Worm (Caenorhabditis elegans) whole organism, L4 larva: ENCODE results near the gene Y39B6A.33.

Source experiments
- aly-2 ChIP-seq: sonication (generic microtip); optimal IDR thresholded peaks from 2 replicates; lab custom pipeline; 2018; ENCODE audit warnings: missing biosample characterization, missing genetic modification characterization
- ceh-44 ChIP-seq: fragments of 200-800 bp; sonication (Bioruptor generic); IDR thresholded peaks from 2 replicates; pipeline ENCODE4 v1.3.6; 2022; ENCODE audit warnings: missing genetic modification reagents, missing genetic modification characterization, missing compliant biosample characterization
- egl-27 ChIP-seq: sonication (generic microtip); optimal IDR thresholded peaks from 3 replicates; lab custom pipeline; 2017; ENCODE audit warnings: missing biosample characterization, missing genetic modification reagents, missing genetic modification characterization
- lin-1 ChIP-seq: fragments of 200-800 bp; sonication (Bioruptor generic); IDR thresholded peaks from 2 replicates; pipeline ENCODE4 v1.3.6; 2022; ENCODE audit warnings: missing genetic modification reagents, missing genetic modification characterization, missing compliant biosample characterization
- lir-3 ChIP-seq: sonication (generic microtip); optimal IDR thresholded peaks from 2 replicates; lab custom pipeline; 2016; ENCODE audit warnings: mild to moderate bottlenecking, missing genetic modification characterization, missing compliant biosample characterization
- lsy-2 ChIP-seq, 2 experiments: fragments of 150-350 bp in 1 of 2; sonication (generic microtip) in 1 of 2; optimal IDR thresholded peaks; 2 replicates each; lab custom pipeline; 2014 to 2017; ENCODE audit warnings: missing biosample characterization in 2 of 2, missing genetic modification characterization in 2 of 2
- mxl-2 ChIP-seq: fragments of 200-800 bp; sonication (Bioruptor generic); conservative IDR thresholded peaks from 2 replicates; pipeline ENCODE4 v1.3.6; 2022; ENCODE audit warnings: missing genetic modification reagents, missing genetic modification characterization, missing compliant biosample characterization
- nhr-11 ChIP-seq: fragments of 150-350 bp; optimal IDR thresholded peaks from 2 replicates; lab custom pipeline; 2014; ENCODE audit warnings: missing biosample characterization, missing genetic modification characterization
- nhr-25 ChIP-seq: sonication (generic microtip); optimal IDR thresholded peaks from 2 replicates; lab custom pipeline; 2017; ENCODE audit warnings: missing genetic modification characterization, mild to moderate bottlenecking, missing compliant biosample characterization, antibody characterized with exemption, moderate library complexity, borderline replicate concordance; ENCODE audit not compliant: insufficient read depth
- pha-4 ChIP-seq, 2 experiments: fragments of 150-350 bp in 1 of 2; fragments of 200-800 bp in 1 of 2; sonication (Bioruptor generic) in 1 of 2; IDR thresholded peaks in 1 of 2; optimal IDR thresholded peaks in 1 of 2; 2 replicates each; pipeline versions ENCODE4 v1.3.6 to Lab custom; 2014 to 2022; ENCODE audit warnings: missing genetic modification characterization in 2 of 2, missing genetic modification reagents in 2 of 2, missing biosample characterization in 1 of 2, missing compliant biosample characterization in 1 of 2
- unc-62 ChIP-seq, 3 experiments: fragments of 150-350 bp in 1 of 3; sonication (generic microtip); optimal IDR thresholded peaks in 2 of 3; peaks in 1 of 3; 1 replicate in 1 of 3; 2 replicates in 2 of 3; lab custom pipeline; 2014 to 2017; ENCODE audit warnings: missing biosample characterization in 3 of 3, missing genetic modification characterization in 3 of 3, missing genetic modification reagents in 3 of 3, missing genotype in 1 of 3
- zip-11 ChIP-seq: fragments of 200-800 bp; sonication (Bioruptor generic); IDR thresholded peaks from 2 replicates; pipeline ENCODE4 v1.3.6; 2022; ENCODE audit warnings: missing genetic modification characterization, missing compliant biosample characterization
- ztf-11 ChIP-seq: fragments of 150-350 bp; optimal IDR thresholded peaks from 2 replicates; lab custom pipeline; 2014; ENCODE audit warnings: missing biosample characterization, missing genetic modification characterization

DNA sequence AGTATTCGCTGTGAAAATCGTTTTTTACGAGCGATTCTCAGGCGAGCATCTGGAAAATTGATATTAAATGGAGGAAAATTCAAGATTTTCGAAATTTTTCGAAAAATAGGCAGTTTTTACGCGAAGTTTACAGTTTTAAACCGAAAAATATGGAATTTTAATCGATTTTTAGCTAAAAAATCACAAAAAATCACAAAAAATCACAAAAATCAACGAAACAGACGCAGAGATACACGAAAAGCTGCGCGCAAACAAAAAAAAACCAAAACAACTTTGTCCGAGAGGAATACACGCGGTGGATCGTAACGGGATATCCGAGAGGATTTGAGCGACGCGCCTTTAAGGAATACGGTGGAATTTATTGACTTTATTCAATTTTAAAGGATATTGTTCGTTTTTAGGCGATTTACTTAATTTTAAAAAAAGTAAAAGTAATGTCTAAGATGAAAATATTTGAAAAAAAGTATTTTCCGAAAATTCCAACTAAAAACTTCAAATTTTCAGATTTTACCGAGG is 32.1 kb upstream of the Y39B6A.33 start, which contains the start of gene Y39B6A.42:
- TF ChIP-seq aly-2 (no peak), lir-3 (tag; lab: Kevin White, UChicago) (no peak), nhr-11 (tag; lab: Kevin White, UChicago) (no peak), pha-4 (GFP tag; IDR thresholded peaks at IDR 0.05; lab: Robert Waterston, UW) (no peak), pha-4 (tag; optimal IDR thresholded peaks at IDR 0.05; lab: Kevin White, UChicago) (no peak), lin-1 (GFP tag; lab: Robert Waterston, UW) (no peak), lsy-2 (tag; optimal IDR thresholded peaks at IDR 0.05; lab: Kevin White, UChicago) (no peak), ceh-44 (no peak), unc-62 (GFP tag; optimal IDR thresholded peaks at IDR 0.05 in 1 of 2; lab: Kevin White, UChicago) (no peak), unc-62 (tag; optimal IDR thresholded peaks at IDR 0.05; lab: Kevin White, UChicago) (no peak), zip-11 (no peak), ztf-11 (no peak), mxl-2 (GFP tag; lab: Robert Waterston, UW) (no peak), nhr-25 (tag; lab: Kevin White, UChicago) (no peak), egl-27 (tag; lab: Kevin White, UChicago) (no peak)
